Worm (Caenorhabditis elegans) whole organism, L1 larva: ENCODE data around the gene srbc-66.
A peak's percentile ranks its signal among the peaks of the same experiment; 100 is the strongest.

Experiments
- C16A3.4 ChIP-seq: fragments of 150-350 bp; optimal IDR thresholded peaks from 2 replicates; lab custom pipeline; 2014; ENCODE audit warnings: missing biosample characterization, missing genetic modification characterization
- aly-2 ChIP-seq: fragments of 150-350 bp; optimal IDR thresholded peaks from 2 replicates; lab custom pipeline; 2014; ENCODE audit warnings: missing biosample characterization, missing genetic modification characterization
- ceh-88 ChIP-seq: fragments of 200-800 bp; sonication (Bioruptor generic); IDR thresholded peaks from 2 replicates; pipeline ENCODE4 v1.3.6; 2022; ENCODE audit warnings: missing genetic modification characterization, missing compliant biosample characterization
- ceh-90 ChIP-seq: sonication (generic microtip); optimal IDR thresholded peaks from 2 replicates; lab custom pipeline; 2016; ENCODE audit warnings: missing genetic modification characterization, missing compliant biosample characterization
- efl-1 ChIP-seq, 4 experiments: fragments of 150-350 bp; optimal IDR thresholded peaks in 3 of 4; peaks in 1 of 4; 1 replicate in 1 of 4; 2 replicates in 3 of 4; lab custom pipeline; 2014; ENCODE audit warnings: missing biosample characterization in 2 of 4, missing genetic modification characterization in 2 of 4, missing genetic modification reagents in 2 of 4
- efl-3 ChIP-seq: fragments of 200-800 bp; sonication (Bioruptor generic); optimal IDR thresholded peaks from 2 replicates; lab custom pipeline; 2018; ENCODE audit warnings: mild to moderate bottlenecking, missing genetic modification characterization, missing compliant biosample characterization
- elt-2 ChIP-seq: sonication (generic microtip); optimal IDR thresholded peaks from 2 replicates; lab custom pipeline; 2016; ENCODE audit warnings: missing genetic modification characterization, mild to moderate bottlenecking, inconsistent platforms, missing compliant biosample characterization, missing genetic modification reagents
- elt-3 ChIP-seq, 6 experiments: fragments of 150-350 bp in 1 of 6; sonication (generic microtip); optimal IDR thresholded peaks; 2 replicates each; lab custom pipeline; 2017 to 2018; ENCODE audit warnings: missing biosample characterization in 6 of 6, missing genetic modification characterization in 6 of 6, inconsistent platforms in 1 of 6
- ets-5 ChIP-seq: fragments of 200-800 bp; sonication (Bioruptor generic); IDR thresholded peaks from 2 replicates; pipeline ENCODE4 v1.3.6; 2022; ENCODE audit warnings: missing genetic modification characterization, missing compliant biosample characterization
- fkh-10 ChIP-seq: sonication (generic microtip); optimal IDR thresholded peaks from 2 replicates; lab custom pipeline; 2017; ENCODE audit warnings: missing biosample characterization, missing genetic modification reagents, missing genetic modification characterization
- fkh-4 ChIP-seq: sonication (generic microtip); optimal IDR thresholded peaks from 2 replicates; lab custom pipeline; 2016; ENCODE audit warnings: missing compliant biosample characterization, missing genetic modification characterization, borderline replicate concordance
- fos-1 ChIP-seq: fragments of 150-350 bp; optimal IDR thresholded peaks from 2 replicates; lab custom pipeline; 2014; ENCODE audit warnings: missing biosample characterization, missing genetic modification characterization
- isw-1 ChIP-seq: fragments of 200-800 bp; sonication (Bioruptor generic); IDR thresholded peaks from 2 replicates; pipeline ENCODE4 v1.3.6; 2022; ENCODE audit warnings: missing genetic modification characterization, missing compliant biosample characterization
- lin-39 ChIP-seq: fragments of 150-350 bp; optimal IDR thresholded peaks from 2 replicates; lab custom pipeline; 2014; ENCODE audit warnings: missing biosample characterization, missing genetic modification reagents, missing genetic modification characterization
- lsy-2 ChIP-seq, 2 experiments: fragments of 150-350 bp; optimal IDR thresholded peaks; 2 replicates each; lab custom pipeline; 2014; ENCODE audit warnings: missing biosample characterization in 2 of 2, missing genetic modification characterization in 2 of 2
- nhr-11 ChIP-seq: fragments of 150-350 bp; optimal IDR thresholded peaks from 2 replicates; lab custom pipeline; 2014; ENCODE audit warnings: missing biosample characterization, missing genetic modification characterization
- nhr-19 ChIP-seq: fragments of 200-800 bp; sonication (Bioruptor generic); conservative IDR thresholded peaks from 2 replicates; pipeline ENCODE4 v1.3.6; 2022; ENCODE audit warnings: missing genetic modification characterization, missing compliant biosample characterization
- nhr-20 ChIP-seq: sonication (generic microtip); optimal IDR thresholded peaks from 2 replicates; lab custom pipeline; 2016; ENCODE audit warnings: mild to moderate bottlenecking, missing genetic modification characterization, missing compliant biosample characterization
- nhr-237 ChIP-seq: fragments of 150-350 bp; optimal IDR thresholded peaks from 2 replicates; lab custom pipeline; 2014; ENCODE audit warnings: missing biosample characterization, missing genetic modification characterization
- nhr-47 ChIP-seq: sonication (generic microtip); optimal IDR thresholded peaks from 2 replicates; lab custom pipeline; 2016; ENCODE audit warnings: mild to moderate bottlenecking, missing genetic modification characterization, moderate library complexity, missing compliant biosample characterization
- nhr-84 ChIP-seq: sonication (generic microtip); optimal IDR thresholded peaks from 2 replicates; lab custom pipeline; 2017; ENCODE audit warnings: missing biosample characterization, missing genetic modification characterization
- nhr-85 ChIP-seq: sonication (generic microtip); peaks from one replicate; lab custom pipeline; 2016; ENCODE audit warnings: missing genetic modification characterization, inconsistent platforms, missing compliant biosample characterization
- rnt-1 ChIP-seq: sonication (generic microtip); optimal IDR thresholded peaks from 2 replicates; lab custom pipeline; 2016; ENCODE audit warnings: mild to moderate bottlenecking, missing genetic modification characterization, moderate library complexity, missing compliant biosample characterization
- skn-1 ChIP-seq: fragments of 150-350 bp; optimal IDR thresholded peaks from 2 replicates; lab custom pipeline; 2014; ENCODE audit warnings: missing biosample characterization, missing genetic modification characterization
- snu-23 ChIP-seq: sonication (generic microtip); optimal IDR thresholded peaks from 2 replicates; lab custom pipeline; 2016; ENCODE audit warnings: missing genetic modification characterization, missing compliant biosample characterization
- tbx-2 ChIP-seq: sonication (generic microtip); optimal IDR thresholded peaks from 2 replicates; lab custom pipeline; 2016; ENCODE audit warnings: missing genetic modification characterization, missing compliant biosample characterization
- tlp-1 ChIP-seq: fragments of 150-350 bp; optimal IDR thresholded peaks from 2 replicates; lab custom pipeline; 2014; ENCODE audit warnings: missing biosample characterization, missing genetic modification characterization
- unc-130 ChIP-seq: fragments of 150-350 bp; optimal IDR thresholded peaks from 2 replicates; lab custom pipeline; 2017; ENCODE audit warnings: missing biosample characterization, missing genetic modification characterization, inconsistent platforms
- unc-62 ChIP-seq: fragments of 150-350 bp; optimal IDR thresholded peaks from 2 replicates; lab custom pipeline; 2014; ENCODE audit warnings: missing biosample characterization, missing genetic modification reagents, missing genetic modification characterization
- unc-86 ChIP-seq: sonication (generic microtip); optimal IDR thresholded peaks from 2 replicates; lab custom pipeline; 2016; ENCODE audit warnings: missing genetic modification characterization, missing compliant biosample characterization
- vab-15 ChIP-seq: sonication (generic microtip); optimal IDR thresholded peaks from 2 replicates; lab custom pipeline; 2017; ENCODE audit warnings: missing genotype, mild to moderate bottlenecking, missing genetic modification characterization, missing compliant biosample characterization
- zag-1 ChIP-seq: fragments of 150-350 bp; optimal IDR thresholded peaks from 2 replicates; lab custom pipeline; 2014; ENCODE audit warnings: missing biosample characterization, missing genetic modification characterization

The srbc-66 gene

DNA sequence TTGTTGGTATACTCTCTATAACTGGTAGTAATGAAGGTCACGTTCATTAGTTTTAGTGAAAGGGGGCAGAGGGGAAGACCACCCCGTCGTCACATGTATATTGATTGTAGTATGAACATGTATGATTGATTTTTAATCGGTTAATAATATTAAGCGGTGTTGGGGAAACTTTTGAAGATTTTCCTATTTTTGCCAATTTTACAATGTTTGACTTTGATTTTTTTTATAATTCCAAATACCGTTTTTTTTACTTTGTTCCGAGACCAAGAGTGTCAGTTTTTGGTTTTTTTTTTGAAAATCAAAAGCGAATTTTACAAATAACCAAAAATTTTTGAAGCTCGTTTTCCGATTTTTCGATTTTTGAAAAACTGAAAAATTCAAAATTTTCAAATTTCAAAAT is 4.8 kb downstream of the srbc-66 start, which contains the start of gene nhr-221:
Gene nhr-221, minus strand, starts transcription at position 101 of the 400 bp plus-strand sequence.
- TF ChIP-seq efl-1 (optimal IDR thresholded peaks at IDR 0.05; lab: Kevin White, UChicago) (no peak), efl-1 (GFP tag; optimal IDR thresholded peaks at IDR 0.05 in 1 of 2; lab: Kevin White, UChicago) (peak in 1 of 2 experiments; percentile 47), fkh-4 (tag; lab: Kevin White, UChicago) (no peak)
- TF ChIP-seq, all 84 proteins: peak for 1

- TF ChIP-seq elt-2 (tag; lab: Kevin White, UChicago) (no peak), unc-86 (tag; lab: Kevin White, UChicago) (no peak), nhr-85 (tag; lab: Kevin White, UChicago) (no peak)
These were observed 7.8 kb downstream of the srbc-66 start, which contains the start of gene nhr-93 for ce11 chrV:3538307-3538706. Gene nhr-93 (minus strand): TSS chrV:3538407.

DNA sequence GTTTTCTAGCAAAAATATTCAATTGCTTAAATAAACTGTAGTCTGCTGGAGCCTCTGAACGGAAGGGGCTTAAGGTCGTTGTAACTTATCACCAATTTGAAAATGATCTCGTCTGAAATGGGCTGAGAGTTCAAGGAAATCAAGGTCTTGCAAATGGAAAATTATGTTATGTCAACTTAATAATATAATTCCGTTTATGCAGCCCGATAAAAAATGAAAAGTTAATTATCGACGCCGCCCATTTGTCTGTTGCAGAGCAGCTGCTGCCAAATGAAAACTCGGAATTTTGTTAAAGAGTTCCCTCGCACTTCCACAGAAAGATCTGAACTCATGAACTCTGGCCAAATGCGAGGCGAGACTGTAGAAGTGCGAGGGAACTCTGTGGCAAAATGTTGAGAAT is 10.6 kb downstream of the srbc-66 start, which contains the start of gene srbc-67:
Gene srbc-67, minus strand, starts transcription at position 101 of the 400 bp plus-strand sequence.
- TF ChIP-seq C16A3.4 = no peak
- no peak for TF ChIP-seq rnt-1 (tag; lab: Kevin White, UChicago)
- TF ChIP-seq efl-3 (GFP tag; lab: Kevin White, UChicago) = no peak
- TF ChIP-seq nhr-11 (tag; lab: Kevin White, UChicago) = no peak
- TF ChIP-seq nhr-237 = no peak
- TF ChIP-seq efl-1 (optimal IDR thresholded peaks at IDR 0.05; lab: Kevin White, UChicago) = no peak
- no peak for TF ChIP-seq efl-1 (GFP tag; optimal IDR thresholded peaks at IDR 0.05 in 1 of 2; lab: Kevin White, UChicago)
- TF ChIP-seq isw-1 (GFP tag; lab: Robert Waterston, UW) = no peak
- TF ChIP-seq ceh-88 (GFP tag; lab: Robert Waterston, UW) = no peak
- TF ChIP-seq ceh-90 (tag; lab: Kevin White, UChicago) = no peak
- TF ChIP-seq unc-62 (GFP tag; lab: Kevin White, UChicago) = no peak

- TF ChIP-seq fkh-10 (GFP tag; lab: Kevin White, UChicago) (no peak), aly-2 (tag; lab: Kevin White, UChicago) (no peak)
These were observed 12.8 kb downstream of the srbc-66 start, which contains the start of gene nhr-222 for ce11 chrV:3543344-3543743. Gene nhr-222 (minus strand): TSS chrV:3543444.

DNA sequence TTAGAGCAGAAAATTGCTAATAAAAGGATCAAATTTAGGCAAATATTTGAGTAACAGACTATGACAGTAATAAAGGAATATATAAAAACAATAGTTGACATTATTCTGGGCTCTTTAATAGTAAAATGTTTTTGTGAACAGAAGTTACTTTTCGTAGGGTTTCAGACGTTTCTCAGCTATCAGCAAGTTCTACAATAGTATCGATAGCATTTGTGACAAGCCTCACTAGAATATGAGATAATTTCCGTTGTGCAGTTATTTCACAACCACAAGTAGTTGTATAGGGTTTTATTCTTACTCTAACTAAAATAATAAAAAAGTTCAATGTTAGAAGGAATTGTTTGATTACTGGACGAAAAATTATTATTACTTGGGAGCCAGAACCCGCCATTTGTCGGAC is 16.0 kb downstream of the srbc-66 start, which contains the start of gene srbc-68:
Gene srbc-68, minus strand, starts transcription at position 101 of the 400 bp plus-strand sequence.
- TF ChIP-seq snu-23 (GFP tag; lab: Kevin White, UChicago) = no peak
- TF ChIP-seq unc-62 (GFP tag; lab: Kevin White, UChicago) = no peak
- no peak for TF ChIP-seq aly-2 (tag; lab: Kevin White, UChicago)
- TF ChIP-seq ets-5 = no peak
- TF ChIP-seq tbx-2 (tag; lab: Kevin White, UChicago) = no peak
- no peak for TF ChIP-seq vab-15
- TF ChIP-seq lsy-2 (tag; optimal IDR thresholded peaks at IDR 0.05; lab: Kevin White, UChicago) = no peak
- no peak for TF ChIP-seq nhr-19 (GFP tag; lab: Robert Waterston, UW)
- no peak for TF ChIP-seq nhr-20 (tag; lab: Kevin White, UChicago)
- no peak for TF ChIP-seq zag-1 (tag; lab: Kevin White, UChicago)
- TF ChIP-seq lin-39 (tag; lab: Kevin White, UChicago) = no peak
- no peak for TF ChIP-seq C16A3.4
- no peak for TF ChIP-seq unc-86 (tag; lab: Kevin White, UChicago)
- no peak for TF ChIP-seq nhr-47 (tag; lab: Kevin White, UChicago)
- TF ChIP-seq unc-130 (tag; lab: Kevin White, UChicago) = no peak
- no peak for TF ChIP-seq fkh-10 (GFP tag; lab: Kevin White, UChicago)
- TF ChIP-seq fos-1 (tag; lab: Kevin White, UChicago) = no peak
- TF ChIP-seq, all 84 proteins: peak for 0

ce11 chrV:3548798-3549197 is 18.3 kb downstream of the srbc-66 start, which contains the start of gene srw-130:
Gene srw-130 (minus strand): TSS chrV:3548898.
- TF ChIP-seq nhr-20 (tag; lab: Kevin White, UChicago) = no peak
- no peak for TF ChIP-seq skn-1 (tag; lab: Kevin White, UChicago)
- TF ChIP-seq nhr-84 (tag; lab: Kevin White, UChicago) = no peak
- TF ChIP-seq elt-3 (tag; optimal IDR thresholded peaks at IDR 0.05; lab: Kevin White, UChicago) = no peak
- TF ChIP-seq tlp-1 (tag; lab: Kevin White, UChicago) = no peak
